Fruit fly (Drosophila melanogaster) whole organism, adult: ENCODE measurements around the gene CG6409.

Experiments used
- CG11617 ChIP-seq: fragments of 200-800 bp; sonication (Bioruptor generic); optimal IDR thresholded peaks from 2 replicates; lab custom pipeline; 2017; ENCODE audit warnings: mild to moderate bottlenecking, missing biosample characterization, missing genetic modification reagents, missing genetic modification characterization
- CG12768 ChIP-seq: fragments of 200-800 bp; sonication (Bioruptor generic); optimal IDR thresholded peaks from 2 replicates; lab custom pipeline; 2017; ENCODE audit warnings: missing biosample characterization, missing genetic modification characterization, mild to moderate bottlenecking, moderate library complexity, missing genetic modification reagents
- CG14711 ChIP-seq: fragments of 200-800 bp; sonication (Bioruptor generic); optimal IDR thresholded peaks from 2 replicates; lab custom pipeline; 2018; ENCODE audit warnings: missing biosample characterization, mild to moderate bottlenecking, missing genetic modification characterization, moderate library complexity
- CG1620 ChIP-seq: fragments of 200-800 bp; sonication (Bioruptor generic); optimal IDR thresholded peaks from 2 replicates; lab custom pipeline; 2016; ENCODE audit warnings: missing biosample characterization, missing genetic modification characterization
- CG33017 ChIP-seq: fragments of 200-800 bp; sonication (Bioruptor generic); optimal IDR thresholded peaks from 2 replicates; lab custom pipeline; 2018; ENCODE audit warnings: missing biosample characterization, mild to moderate bottlenecking, missing genetic modification characterization, moderate library complexity
- CG5204 ChIP-seq: fragments of 200-800 bp; sonication (Bioruptor generic); optimal IDR thresholded peaks from 2 replicates; lab custom pipeline; 2016; ENCODE audit warnings: missing biosample characterization, missing genetic modification characterization
- CG7045 ChIP-seq: fragments of 200-800 bp; sonication (Bioruptor generic); optimal IDR thresholded peaks from 2 replicates; lab custom pipeline; 2017; ENCODE audit warnings: missing biosample characterization, mild to moderate bottlenecking, missing genetic modification characterization
- CG7101 ChIP-seq: fragments of 200-800 bp; sonication (Bioruptor generic); optimal IDR thresholded peaks from 2 replicates; lab custom pipeline; 2018; ENCODE audit warnings: missing biosample characterization, mild to moderate bottlenecking, missing genetic modification characterization, moderate library complexity
- Clk ChIP-seq: fragments of 200-800 bp; sonication (Bioruptor generic); optimal IDR thresholded peaks from 2 replicates; lab custom pipeline; 2017; ENCODE audit warnings: missing biosample characterization, missing genetic modification characterization
- Crg-1 ChIP-seq: fragments of 200-800 bp; sonication (Bioruptor generic); optimal IDR thresholded peaks from 2 replicates; lab custom pipeline; 2016; ENCODE audit warnings: missing biosample characterization, missing genetic modification characterization
- Hr96 ChIP-seq: fragments of 200-800 bp; sonication (Bioruptor generic); optimal IDR thresholded peaks from 2 replicates; lab custom pipeline; 2016; ENCODE audit warnings: missing biosample characterization, missing genetic modification characterization
- Mnt ChIP-seq: fragments of 200-800 bp; sonication (Bioruptor generic); optimal IDR thresholded peaks from 2 replicates; lab custom pipeline; 2016; ENCODE audit warnings: missing biosample characterization, mild to moderate bottlenecking, missing genetic modification characterization
- bab1 ChIP-seq: fragments of 200-800 bp; sonication (Bioruptor generic); optimal IDR thresholded peaks from 3 replicates; lab custom pipeline; 2019; ENCODE audit warnings: missing biosample characterization, mild to moderate bottlenecking, missing genetic modification characterization, moderate library complexity
- cic ChIP-seq: fragments of 200-800 bp; sonication (Bioruptor generic); optimal IDR thresholded peaks from 2 replicates; lab custom pipeline; 2017; ENCODE audit warnings: missing biosample characterization, mild to moderate bottlenecking, missing genetic modification characterization, moderate library complexity
- cnc ChIP-seq, 2 experiments: fragments of >200 bp; optimal IDR thresholded peaks; 2 replicates each; lab custom pipeline; 2017
- kay ChIP-seq: fragments of 200-800 bp; sonication (Bioruptor generic); peaks from one replicate; lab custom pipeline; 2016; ENCODE audit warnings: missing biosample characterization, missing genetic modification characterization, borderline replicate concordance
- ovo ChIP-seq: fragments of 200-800 bp; sonication (Bioruptor generic); optimal IDR thresholded peaks from 2 replicates; lab custom pipeline; 2016; ENCODE audit warnings: missing biosample characterization, missing genetic modification characterization
- pad ChIP-seq: fragments of 200-800 bp; sonication (Bioruptor generic); optimal IDR thresholded peaks from 3 replicates; lab custom pipeline; 2017; ENCODE audit warnings: missing biosample characterization, missing genetic modification characterization, mild to moderate bottlenecking, moderate library complexity, missing genetic modification reagents
- tj ChIP-seq: fragments of 200-800 bp; sonication (Bioruptor generic); optimal IDR thresholded peaks from 3 replicates; lab custom pipeline; 2017; ENCODE audit warnings: missing biosample characterization, mild to moderate bottlenecking, missing genetic modification characterization, moderate library complexity
- toe ChIP-seq: fragments of 200-800 bp; sonication (Bioruptor generic); optimal IDR thresholded peaks from 2 replicates; lab custom pipeline; 2016; ENCODE audit warnings: missing biosample characterization, missing genetic modification characterization

Gene CG6409

dm6 chr3L:10899087-10899511, 16.9 kb upstream of the CG6409 start, which contains the start of gene Aps:
TSS of gene Aps (minus strand) at chr3L:10899123.
- TF ChIP-seq CG1620 (peak; percentile 71), toe (GFP tag; lab: Kevin White, UChicago) (peak; percentile 67), Crg-1 (GFP tag; lab: Kevin White, UChicago) (peak; percentile 42), ovo (GFP tag; lab: Kevin White, UChicago) (peak; percentile 38), CG14711 (tag; lab: Kevin White, UChicago) (no peak), CG12768 (GFP tag; lab: Kevin White, UChicago) (no peak), Hr96 (GFP tag; lab: Kevin White, UChicago) (peak; percentile 30), Mnt (GFP tag; lab: Kevin White, UChicago) (peak; percentile 35), pad (GFP tag; lab: Kevin White, UChicago) (peak; percentile 16)

dm6 chr3L:10898256-10898735, 16.1 kb upstream of the CG6409 start:
- TF ChIP-seq ovo (GFP tag; lab: Kevin White, UChicago) (no peak), CG14711 (tag; lab: Kevin White, UChicago) (no peak), CG7101 (no peak), kay (no peak), Clk (GFP tag; lab: Kevin White, UChicago) (no peak), CG33017 (no peak), cic (GFP tag; lab: Kevin White, UChicago) (peak; percentile 67), CG7045 (no peak), Crg-1 (GFP tag; lab: Kevin White, UChicago) (no peak), CG11617 (GFP tag; lab: Kevin White, UChicago) (no peak), CG5204 (GFP tag; lab: Kevin White, UChicago) (no peak), Hr96 (GFP tag; lab: Kevin White, UChicago) (no peak), Mnt (GFP tag; lab: Kevin White, UChicago) (peak; percentile 67), toe (GFP tag; lab: Kevin White, UChicago) (no peak), pad (GFP tag; lab: Kevin White, UChicago) (peak; percentile 60), cnc (optimal IDR thresholded peaks at IDR 0.05; lab: Kevin White, UChicago) (no peak), bab1 (GFP tag; lab: Kevin White, UChicago) (peak; percentile 1), CG12768 (GFP tag; lab: Kevin White, UChicago) (no peak), CG1620 (no peak), tj (GFP tag; lab: Kevin White, UChicago) (peak; percentile 98)

DNA sequence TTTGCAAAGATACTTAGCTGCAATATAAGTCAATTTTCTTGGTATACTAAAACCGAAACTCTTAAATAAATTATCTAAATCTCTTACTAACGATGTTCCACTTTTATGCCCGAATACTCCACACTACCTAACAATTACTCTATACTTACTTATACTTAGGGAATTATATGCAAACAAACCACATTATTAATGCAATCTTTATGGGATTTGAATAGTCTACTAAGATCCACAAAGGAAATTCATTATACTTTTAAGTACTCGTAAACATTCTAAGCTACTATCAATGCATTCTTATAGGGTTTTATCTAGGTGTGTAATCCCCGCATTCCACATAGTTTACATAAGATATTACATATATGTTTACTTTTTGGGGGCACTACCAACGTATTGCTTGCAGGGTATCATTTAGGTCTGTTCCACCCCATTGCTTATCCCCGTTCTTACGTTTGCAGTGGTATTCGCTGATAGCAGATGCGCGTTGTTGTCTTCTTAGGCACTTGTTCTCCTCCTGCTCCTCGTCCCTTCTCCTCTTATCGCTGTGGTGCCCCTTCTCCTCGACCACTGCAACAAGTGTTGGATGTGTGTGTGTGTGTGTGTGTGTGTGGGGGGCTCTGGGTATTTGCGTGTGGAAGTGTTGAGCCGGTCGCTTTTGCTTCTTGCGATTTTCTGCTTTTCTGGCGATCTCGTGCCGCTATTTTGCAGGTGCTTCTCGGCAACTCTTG, 15.5 kb upstream of the CG6409 start:
- peak; percentile 41 for TF ChIP-seq CG33017
- peak; percentile 73 for TF ChIP-seq cic (GFP tag; lab: Kevin White, UChicago)
- no peak for TF ChIP-seq CG1620
- no peak for TF ChIP-seq CG7101
- peak; percentile 69 for TF ChIP-seq pad (GFP tag; lab: Kevin White, UChicago)

DNA sequence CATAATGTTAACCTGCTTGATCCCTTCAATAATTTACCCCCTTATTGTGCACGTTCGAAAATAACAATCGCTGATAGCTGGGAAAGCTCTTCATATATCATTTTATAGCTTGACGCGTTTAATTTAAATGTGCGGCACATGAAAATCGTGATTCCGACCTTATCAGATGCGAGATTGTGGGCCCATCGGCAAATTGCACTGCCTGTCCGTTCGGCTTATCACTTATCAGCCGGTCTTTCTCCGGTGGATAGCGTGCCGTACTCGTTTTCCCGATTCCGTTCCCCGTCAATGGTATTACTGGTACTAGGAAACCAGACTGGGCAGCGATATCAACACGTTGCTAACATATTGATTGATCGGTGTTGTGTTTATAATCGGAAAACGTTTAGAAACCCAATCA, 14.7 kb upstream of the CG6409 start:
- peak; percentile 70 for TF ChIP-seq Mnt (GFP tag; lab: Kevin White, UChicago)
- no peak for TF ChIP-seq ovo (GFP tag; lab: Kevin White, UChicago)
- TF ChIP-seq CG33017 = no peak
- TF ChIP-seq CG7045 = peak; percentile 12
- no peak for TF ChIP-seq tj (GFP tag; lab: Kevin White, UChicago)
- peak; percentile 98 for TF ChIP-seq cic (GFP tag; lab: Kevin White, UChicago)
- peak; percentile 73 for TF ChIP-seq kay
- TF ChIP-seq bab1 (GFP tag; lab: Kevin White, UChicago) = no peak
- TF ChIP-seq cnc (optimal IDR thresholded peaks at IDR 0.05; lab: Kevin White, UChicago) = no peak
- peak; percentile 12 for TF ChIP-seq Hr96 (GFP tag; lab: Kevin White, UChicago)
- no peak for TF ChIP-seq CG12768 (GFP tag; lab: Kevin White, UChicago)
- TF ChIP-seq pad (GFP tag; lab: Kevin White, UChicago) = peak; percentile 6
- TF ChIP-seq CG7101 = no peak

DNA sequence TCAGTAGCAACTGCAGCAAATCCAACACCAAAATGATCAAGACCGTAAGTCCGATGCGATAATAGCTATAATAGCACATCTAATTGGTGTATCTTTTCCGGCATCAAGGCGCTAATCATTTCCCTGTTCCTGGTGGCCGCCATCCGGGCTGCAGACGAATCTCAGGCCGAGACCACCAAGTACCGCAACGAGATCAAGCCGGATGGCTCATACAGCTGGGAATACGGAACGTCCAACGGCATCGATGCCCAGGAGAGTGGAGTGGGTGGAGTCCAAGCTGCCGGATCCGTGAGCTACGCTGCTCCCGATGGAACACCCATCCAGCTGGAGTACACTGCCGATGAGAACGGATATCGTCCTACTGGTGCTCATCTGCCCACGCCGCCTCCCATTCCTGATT, 12.0 kb upstream of the CG6409 start, which contains the start of gene Cpr67Fb:
Cpr67Fb (plus strand) TSS at position 15 of the 400 bp plus-strand sequence.
- no peak for TF ChIP-seq Mnt (GFP tag; lab: Kevin White, UChicago)
- TF ChIP-seq CG12768 (GFP tag; lab: Kevin White, UChicago) = no peak
- TF ChIP-seq cic (GFP tag; lab: Kevin White, UChicago) = no peak
- TF ChIP-seq Crg-1 (GFP tag; lab: Kevin White, UChicago) = no peak
- TF ChIP-seq ovo (GFP tag; lab: Kevin White, UChicago) = no peak
- TF ChIP-seq CG1620 = no peak
- TF ChIP-seq cnc (optimal IDR thresholded peaks at IDR 0.05; lab: Kevin White, UChicago) = no peak
- TF ChIP-seq CG11617 (GFP tag; lab: Kevin White, UChicago) = no peak
- TF ChIP-seq Clk (GFP tag; lab: Kevin White, UChicago) = no peak
- TF ChIP-seq CG5204 (GFP tag; lab: Kevin White, UChicago) = no peak
- no peak for TF ChIP-seq pad (GFP tag; lab: Kevin White, UChicago)
- TF ChIP-seq CG7101 = no peak
- no peak for TF ChIP-seq bab1 (GFP tag; lab: Kevin White, UChicago)

DNA sequence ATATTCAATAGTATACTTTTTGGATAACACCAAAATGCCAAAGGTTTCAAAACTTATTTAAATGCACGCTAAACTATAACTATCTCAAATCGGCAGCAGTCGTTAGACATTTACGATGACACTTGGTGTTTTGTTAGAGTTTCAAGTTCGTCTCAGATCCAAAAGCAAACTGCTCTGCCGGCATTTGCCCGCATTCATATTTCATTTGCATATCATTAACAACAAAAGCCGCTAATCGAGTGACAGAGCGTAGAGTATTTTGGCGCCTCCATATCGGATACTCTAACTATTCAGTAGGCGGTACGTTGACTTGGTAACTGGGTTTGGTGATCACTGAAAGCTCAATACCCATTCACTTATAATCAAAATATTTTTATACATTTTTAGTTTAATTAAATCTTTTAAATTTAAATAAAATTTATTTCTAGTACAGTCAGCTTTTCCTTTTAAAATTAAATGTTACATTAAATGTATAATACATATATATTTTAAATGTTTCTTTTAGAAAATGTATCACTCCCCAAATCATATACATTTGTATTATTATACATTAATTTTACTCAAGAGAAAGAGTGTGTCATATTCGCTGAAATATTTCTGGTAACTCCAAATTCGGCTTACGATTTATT, 11.1 kb upstream of the CG6409 start:
- TF ChIP-seq Hr96 (GFP tag; lab: Kevin White, UChicago) (no peak), CG12768 (GFP tag; lab: Kevin White, UChicago) (no peak), kay (peak; percentile 70), CG11617 (GFP tag; lab: Kevin White, UChicago) (no peak), CG7101 (no peak)
